Fruit fly (Drosophila melanogaster) whole organism, adult: ENCODE results near the gene CG9676.

ENCODE experiments used
- CG12768 ChIP-seq: fragments of 200-800 bp; sonication (Bioruptor generic); optimal IDR thresholded peaks from 2 replicates; lab custom pipeline; 2017; ENCODE audit warnings: missing biosample characterization, missing genetic modification characterization, mild to moderate bottlenecking, moderate library complexity, missing genetic modification reagents
- CG33017 ChIP-seq: fragments of 200-800 bp; sonication (Bioruptor generic); optimal IDR thresholded peaks from 2 replicates; lab custom pipeline; 2018; ENCODE audit warnings: missing biosample characterization, mild to moderate bottlenecking, missing genetic modification characterization, moderate library complexity
- CG7101 ChIP-seq: fragments of 200-800 bp; sonication (Bioruptor generic); optimal IDR thresholded peaks from 2 replicates; lab custom pipeline; 2018; ENCODE audit warnings: missing biosample characterization, mild to moderate bottlenecking, missing genetic modification characterization, moderate library complexity
- Crg-1 ChIP-seq: fragments of 200-800 bp; sonication (Bioruptor generic); optimal IDR thresholded peaks from 2 replicates; lab custom pipeline; 2016; ENCODE audit warnings: missing biosample characterization, missing genetic modification characterization
- bab1 ChIP-seq: fragments of 200-800 bp; sonication (Bioruptor generic); optimal IDR thresholded peaks from 3 replicates; lab custom pipeline; 2019; ENCODE audit warnings: missing biosample characterization, mild to moderate bottlenecking, missing genetic modification characterization, moderate library complexity
- cic ChIP-seq: fragments of 200-800 bp; sonication (Bioruptor generic); optimal IDR thresholded peaks from 2 replicates; lab custom pipeline; 2017; ENCODE audit warnings: missing biosample characterization, mild to moderate bottlenecking, missing genetic modification characterization, moderate library complexity
- kay ChIP-seq: fragments of 200-800 bp; sonication (Bioruptor generic); peaks from one replicate; lab custom pipeline; 2016; ENCODE audit warnings: missing biosample characterization, missing genetic modification characterization, borderline replicate concordance
- pad ChIP-seq: fragments of 200-800 bp; sonication (Bioruptor generic); optimal IDR thresholded peaks from 3 replicates; lab custom pipeline; 2017; ENCODE audit warnings: missing biosample characterization, missing genetic modification characterization, mild to moderate bottlenecking, moderate library complexity, missing genetic modification reagents
- tj ChIP-seq: fragments of 200-800 bp; sonication (Bioruptor generic); optimal IDR thresholded peaks from 3 replicates; lab custom pipeline; 2017; ENCODE audit warnings: missing biosample characterization, mild to moderate bottlenecking, missing genetic modification characterization, moderate library complexity
- toe ChIP-seq: fragments of 200-800 bp; sonication (Bioruptor generic); optimal IDR thresholded peaks from 2 replicates; lab custom pipeline; 2016; ENCODE audit warnings: missing biosample characterization, missing genetic modification characterization

DNA sequence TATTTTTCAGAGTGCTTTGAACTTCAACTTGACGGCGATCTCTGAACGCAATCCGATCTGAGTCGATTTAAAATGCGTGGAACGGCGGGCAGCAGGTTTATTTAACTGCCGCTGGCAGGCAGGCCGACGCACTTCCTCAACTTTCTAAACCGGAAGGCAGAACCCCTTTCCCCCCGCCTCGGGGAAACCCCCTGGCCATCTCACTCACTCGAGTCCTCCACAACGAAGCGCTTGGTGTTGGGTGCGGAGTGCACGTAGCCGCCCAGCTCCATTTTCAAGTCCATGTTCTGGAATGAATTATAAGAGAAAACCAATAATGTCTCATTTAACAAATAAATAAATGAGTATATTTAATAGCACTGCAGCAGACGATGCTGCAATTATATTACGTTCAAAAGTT lies 30.1 kb downstream of the CG9676 start:
- TF ChIP-seq CG33017 (tag; lab: Kevin White, UChicago) (no peak), kay (no peak), pad (GFP tag; lab: Kevin White, UChicago) (no peak), toe (no peak), tj (GFP tag; lab: Kevin White, UChicago) (no peak), cic (GFP tag; lab: Kevin White, UChicago) (no peak), bab1 (GFP tag; lab: Kevin White, UChicago) (no peak), CG7101 (tag; lab: Kevin White, UChicago) (no peak), CG12768 (GFP tag; lab: Kevin White, UChicago) (no peak), Crg-1 (GFP tag; lab: Kevin White, UChicago) (no peak)
